Worm (Caenorhabditis elegans): ENCODE data around the gene Y38C1AA.19.

DNA sequence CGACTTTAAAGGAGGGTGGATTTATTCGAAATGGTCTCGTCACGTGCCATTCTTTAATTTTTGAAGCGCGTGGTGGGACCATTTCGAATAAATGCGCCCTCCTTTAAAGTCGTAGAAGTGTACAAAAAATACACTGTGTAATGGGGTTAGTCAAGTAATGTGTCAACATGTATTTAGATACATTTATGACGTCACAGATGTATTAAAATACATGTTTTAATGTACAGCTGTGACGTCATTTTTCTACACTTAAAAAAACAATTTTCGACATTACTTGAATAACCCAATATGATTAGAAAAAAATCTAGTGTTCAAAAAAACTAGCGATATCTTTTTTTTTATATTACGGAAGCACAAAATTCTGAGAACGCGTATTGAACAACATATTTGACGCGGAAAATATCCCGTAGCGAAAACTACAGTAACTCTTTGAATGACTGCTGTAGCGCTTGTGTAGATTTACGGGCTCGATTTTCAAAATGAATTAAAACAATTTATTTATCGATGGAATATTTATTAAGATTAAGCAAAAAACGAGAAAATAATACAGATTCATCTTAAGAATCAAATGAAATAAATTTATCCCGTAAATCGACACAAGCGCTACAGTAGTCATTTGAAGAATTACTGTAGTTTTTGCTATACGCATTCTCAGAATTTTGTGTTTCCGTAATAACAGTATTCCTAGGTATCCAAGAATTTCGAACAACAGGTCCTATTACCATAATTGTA, 43.1 kb downstream of the Y38C1AA.19 start, which contains the start of gene gfrp-1:
- TF ChIP-seq nhr-21 (tag; optimal IDR thresholded peaks at IDR 0.05), result no peak
- no peak for TF ChIP-seq unc-39 (tag; optimal IDR thresholded peaks at IDR 0.05)
- no peak for TF ChIP-seq mab-5 (tag; optimal IDR thresholded peaks at IDR 0.05)
- TF ChIP-seq mdl-1 (tag; optimal IDR thresholded peaks at IDR 0.05), result no peak
- no peak for TF ChIP-seq unc-62 (GFP tag; optimal IDR thresholded peaks at IDR 0.05)
- no peak for TF ChIP-seq ztf-4 (tag; optimal IDR thresholded peaks at IDR 0.05)
- TF ChIP-seq nhr-237 (tag; optimal IDR thresholded peaks at IDR 0.05), result no peak
- TF ChIP-seq egl-27 (tag; optimal IDR thresholded peaks at IDR 0.05), result no peak
- TF ChIP-seq ama-1 (optimal IDR thresholded peaks at IDR 0.05), result no peak

Measured in whole organism, L2 larva.